Fruit fly (Drosophila melanogaster) whole organism, embryonic: ENCODE data around the gene Flad1.

ENCODE experiments used
- Antp ChIP-seq: fragments of 200-800 bp; sonication (Bioruptor generic); optimal IDR thresholded peaks from 3 replicates; lab custom pipeline; 2016; ENCODE audit warnings: missing biosample characterization, missing genetic modification characterization
- Atf3 ChIP-seq: fragments of 200-800 bp; sonication (Bioruptor generic); optimal IDR thresholded peaks from 3 replicates; lab custom pipeline; 2016; ENCODE audit warnings: missing biosample characterization, missing genetic modification characterization
- CG10147 ChIP-seq: fragments of 200-800 bp; sonication (Bioruptor generic); optimal IDR thresholded peaks from 2 replicates; lab custom pipeline; 2019; ENCODE audit warnings: missing biosample characterization, mild to moderate bottlenecking, missing genetic modification characterization, moderate library complexity
- CG10209 ChIP-seq: fragments of 200-800 bp; sonication (Bioruptor generic); optimal IDR thresholded peaks from 3 replicates; lab custom pipeline; 2017; ENCODE audit warnings: missing biosample characterization, mild to moderate bottlenecking, missing genetic modification characterization, missing genetic modification reagents
- CG11504 ChIP-seq: fragments of 200-800 bp; sonication (Bioruptor generic); optimal IDR thresholded peaks from 3 replicates; lab custom pipeline; 2019; ENCODE audit warnings: missing biosample characterization, mild to moderate bottlenecking, missing genetic modification characterization, moderate library complexity
- CG12659 ChIP-seq: fragments of 200-800 bp; sonication (Bioruptor generic); optimal IDR thresholded peaks from 3 replicates; lab custom pipeline; 2017; ENCODE audit warnings: mild to moderate bottlenecking, missing biosample characterization, missing genetic modification reagents, missing genetic modification characterization
- CG13424 ChIP-seq: fragments of 200-800 bp; sonication (Bioruptor generic); optimal IDR thresholded peaks from 2 replicates; lab custom pipeline; 2019; ENCODE audit warnings: missing biosample characterization, mild to moderate bottlenecking, missing genetic modification characterization, moderate library complexity
- CG15269 ChIP-seq: fragments of 200-800 bp; sonication (Bioruptor generic); optimal IDR thresholded peaks from 2 replicates; lab custom pipeline; 2018; ENCODE audit warnings: missing biosample characterization, mild to moderate bottlenecking, missing genetic modification characterization, moderate library complexity
- CG18262 ChIP-seq: fragments of 200-800 bp; optimal IDR thresholded peaks from 3 replicates; lab custom pipeline; 2019; ENCODE audit warnings: missing biosample characterization, mild to moderate bottlenecking, missing genetic modification characterization, moderate library complexity
- CG18599 ChIP-seq: fragments of 200-800 bp; sonication (Bioruptor generic); optimal IDR thresholded peaks from 3 replicates; lab custom pipeline; 2017; ENCODE audit warnings: missing biosample characterization, missing genetic modification characterization, mild to moderate bottlenecking, moderate library complexity, missing genetic modification reagents
- CG2120 ChIP-seq: fragments of 200-800 bp; sonication (Bioruptor generic); optimal IDR thresholded peaks from 3 replicates; lab custom pipeline; 2016; ENCODE audit warnings: missing biosample characterization, missing genetic modification characterization
- CG2199 ChIP-seq: fragments of 200-800 bp; sonication (Bioruptor generic); IDR thresholded peaks from 3 replicates; pipeline ENCODE4 v1.3.6; 2022; ENCODE audit warnings: missing biosample characterization, missing genetic modification characterization
- CG2678 ChIP-seq: fragments of 200-800 bp; sonication (Bioruptor generic); optimal IDR thresholded peaks from 3 replicates; lab custom pipeline; 2019; ENCODE audit warnings: missing biosample characterization, mild to moderate bottlenecking, missing genetic modification characterization, moderate library complexity
- CG31441 ChIP-seq: fragments of 200-800 bp; sonication (Bioruptor generic); IDR thresholded peaks from 2 replicates; pipeline ENCODE4 v1.3.6; 2022; ENCODE audit warnings: missing biosample characterization, missing genetic modification characterization
- CG32767 ChIP-seq: fragments of 200-800 bp; sonication (Bioruptor generic); IDR thresholded peaks from 2 replicates; pipeline ENCODE4 v1.3.6; 2022; ENCODE audit warnings: missing biosample characterization, missing genetic modification characterization
- CG34376 ChIP-seq: fragments of 200-800 bp; sonication (Bioruptor generic); optimal IDR thresholded peaks from 2 replicates; lab custom pipeline; 2018; ENCODE audit warnings: missing biosample characterization, mild to moderate bottlenecking, missing genetic modification characterization
- CG7786 ChIP-seq: fragments of 200-800 bp; sonication (Bioruptor generic); optimal IDR thresholded peaks from 2 replicates; lab custom pipeline; 2016; ENCODE audit warnings: missing biosample characterization, missing genetic modification characterization
- CG7839 ChIP-seq: fragments of 200-800 bp; sonication (Bioruptor generic); optimal IDR thresholded peaks from 3 replicates; lab custom pipeline; 2018; ENCODE audit warnings: missing biosample characterization, mild to moderate bottlenecking, missing genetic modification characterization, moderate library complexity
- CG8089 ChIP-seq: fragments of 200-800 bp; sonication (Bioruptor generic); optimal IDR thresholded peaks from 3 replicates; lab custom pipeline; 2016; ENCODE audit warnings: missing biosample characterization, missing genetic modification characterization
- CG8924 ChIP-seq: fragments of 200-800 bp; optimal IDR thresholded peaks from 3 replicates; lab custom pipeline; 2019; ENCODE audit warnings: missing biosample characterization, mild to moderate bottlenecking, missing genetic modification characterization, moderate library complexity
- CTCF ChIP-seq: fragments of 200-800 bp; sonication (Bioruptor generic); optimal IDR thresholded peaks from 2 replicates; lab custom pipeline; 2017; ENCODE audit warnings: missing biosample characterization, mild to moderate bottlenecking, missing genetic modification characterization, moderate library complexity
- CoRest ChIP-seq: fragments of 200-800 bp; sonication (Bioruptor generic); optimal IDR thresholded peaks from 3 replicates; lab custom pipeline; 2018; ENCODE audit warnings: missing biosample characterization, mild to moderate bottlenecking, missing genetic modification characterization, moderate library complexity
- D19A ChIP-seq: fragments of 200-800 bp; optimal IDR thresholded peaks from 3 replicates; lab custom pipeline; 2019; ENCODE audit warnings: missing biosample characterization, mild to moderate bottlenecking, missing genetic modification characterization, moderate library complexity
- Ets97D ChIP-seq: fragments of 200-800 bp; sonication (Bioruptor generic); optimal IDR thresholded peaks from 3 replicates; lab custom pipeline; 2016; ENCODE audit warnings: missing biosample characterization, missing genetic modification characterization
- Hand ChIP-seq: fragments of 200-800 bp; sonication (Bioruptor generic); optimal IDR thresholded peaks from 2 replicates; lab custom pipeline; 2017; ENCODE audit warnings: mild to moderate bottlenecking, missing biosample characterization, missing genetic modification reagents, missing genetic modification characterization
- Hmr ChIP-seq: fragments of 200-800 bp; sonication (Bioruptor generic); optimal IDR thresholded peaks from 3 replicates; lab custom pipeline; 2017; ENCODE audit warnings: mild to moderate bottlenecking, missing biosample characterization, missing genetic modification reagents, missing genetic modification characterization
- Hr51 ChIP-seq, 2 experiments: fragments of 200-800 bp; sonication (Bioruptor generic); optimal IDR thresholded peaks; 2 replicates in 1 of 2; 3 replicates in 1 of 2; lab custom pipeline; 2016 to 2018; ENCODE audit warnings: missing biosample characterization in 2 of 2, missing genetic modification characterization in 2 of 2, mild to moderate bottlenecking in 1 of 2, moderate library complexity in 1 of 2
- Med ChIP-seq: fragments of 200-800 bp; sonication (Bioruptor generic); peaks from one replicate; lab custom pipeline; 2016; ENCODE audit warnings: missing biosample characterization, missing genetic modification characterization, mild to moderate bottlenecking, inconsistent platforms, moderate library complexity
- PHDP ChIP-seq: fragments of 200-800 bp; sonication (Bioruptor generic); optimal IDR thresholded peaks from 3 replicates; lab custom pipeline; 2018; ENCODE audit warnings: missing biosample characterization, mild to moderate bottlenecking, missing genetic modification characterization, moderate library complexity
- Sox100B ChIP-seq: fragments of 200-800 bp; sonication (Bioruptor generic); optimal IDR thresholded peaks from 3 replicates; lab custom pipeline; 2018; ENCODE audit warnings: missing biosample characterization, mild to moderate bottlenecking, missing genetic modification characterization
- Sry-β ChIP-seq: fragments of 200-800 bp; sonication (Bioruptor generic); optimal IDR thresholded peaks from 2 replicates; lab custom pipeline; 2018; ENCODE audit warnings: missing biosample characterization, mild to moderate bottlenecking, missing genetic modification characterization, moderate library complexity
- Trl ChIP-seq, 3 experiments: fragments of >200 bp in 2 of 3; fragments of 200-800 bp in 1 of 3; sonication (Bioruptor generic) in 1 of 3; optimal IDR thresholded peaks; 2 replicates in 1 of 3; 3 replicates in 2 of 3; lab custom pipeline; 2016 to 2017; ENCODE audit warnings: missing biosample characterization in 1 of 3, missing genetic modification characterization in 1 of 3
- abd-A ChIP-seq: fragments of 200-800 bp; sonication (Bioruptor generic); optimal IDR thresholded peaks from 3 replicates; lab custom pipeline; 2019; ENCODE audit warnings: missing biosample characterization, mild to moderate bottlenecking, missing genetic modification characterization, moderate library complexity
- bowl ChIP-seq: fragments of 200-800 bp; sonication (Bioruptor generic); IDR thresholded peaks from 2 replicates; pipeline ENCODE4 v1.3.6; 2022; ENCODE audit warnings: missing biosample characterization, missing genetic modification characterization
- chinmo ChIP-seq: fragments of 200-800 bp; sonication (Bioruptor generic); IDR thresholded peaks from 4 replicates; pipeline ENCODE4 v1.3.6; 2022; ENCODE audit warnings: missing biosample characterization, missing genetic modification characterization; ENCODE audit not compliant: partially characterized antibody
- crc ChIP-seq: fragments of 200-800 bp; sonication (Bioruptor generic); optimal IDR thresholded peaks from 2 replicates; lab custom pipeline; 2016; ENCODE audit warnings: missing biosample characterization, missing genetic modification characterization
- dan ChIP-seq: fragments of 200-800 bp; sonication (Bioruptor generic); IDR thresholded peaks from 2 replicates; pipeline ENCODE4 v1.3.6; 2022; ENCODE audit warnings: missing biosample characterization, missing genetic modification characterization
- dysf ChIP-seq: fragments of 200-800 bp; sonication (Bioruptor generic); IDR thresholded peaks from 3 replicates; pipeline ENCODE4 v1.3.6; 2022; ENCODE audit warnings: missing biosample characterization, missing genetic modification characterization
- eve ChIP-seq, 2 experiments: fragments of >200 bp; optimal IDR thresholded peaks; 2 replicates each; lab custom pipeline; 2017; ENCODE audit warnings: missing biosample characterization in 2 of 2, missing genetic modification characterization in 2 of 2
- ewg ChIP-seq: fragments of 200-800 bp; sonication (Bioruptor generic); optimal IDR thresholded peaks from 3 replicates; lab custom pipeline; 2017; ENCODE audit warnings: mild to moderate bottlenecking, missing biosample characterization, missing genetic modification reagents, missing genetic modification characterization
- eyg ChIP-seq: fragments of 200-800 bp; sonication (Bioruptor generic); optimal IDR thresholded peaks from 3 replicates; lab custom pipeline; 2016; ENCODE audit warnings: missing biosample characterization, missing genetic modification characterization
- gem ChIP-seq: fragments of 200-800 bp; sonication (Bioruptor generic); optimal IDR thresholded peaks from 2 replicates; lab custom pipeline; 2019; ENCODE audit warnings: missing biosample characterization, mild to moderate bottlenecking, missing genetic modification characterization, moderate library complexity
- ken ChIP-seq: fragments of 200-800 bp; sonication (Bioruptor generic); IDR thresholded peaks from 3 replicates; pipeline ENCODE4 v1.3.6; 2022; ENCODE audit warnings: missing biosample characterization, missing genetic modification characterization
- lab ChIP-seq: fragments of 200-800 bp; sonication (Bioruptor generic); optimal IDR thresholded peaks from 3 replicates; lab custom pipeline; 2017; ENCODE audit warnings: missing biosample characterization, missing genetic modification characterization, mild to moderate bottlenecking, moderate library complexity, missing genetic modification reagents
- mirr ChIP-seq: fragments of 200-800 bp; sonication (Bioruptor generic); optimal IDR thresholded peaks from 3 replicates; lab custom pipeline; 2018; ENCODE audit warnings: missing biosample characterization, mild to moderate bottlenecking, missing genetic modification characterization
- nau ChIP-seq: fragments of 200-800 bp; sonication (Bioruptor generic); optimal IDR thresholded peaks from 3 replicates; lab custom pipeline; 2017; ENCODE audit warnings: missing biosample characterization, mild to moderate bottlenecking, missing genetic modification characterization, missing genetic modification reagents
- otp ChIP-seq: fragments of 200-800 bp; sonication (Bioruptor generic); IDR thresholded peaks from 3 replicates; pipeline ENCODE4, ENCODE4 v1.3.6; 2022; ENCODE audit warnings: missing biosample characterization, missing genetic modification characterization
- pfk ChIP-seq: fragments of 200-800 bp; sonication (Bioruptor generic); optimal IDR thresholded peaks from 2 replicates; lab custom pipeline; 2018; ENCODE audit warnings: missing biosample characterization, mild to moderate bottlenecking, missing genetic modification characterization, moderate library complexity
- salm ChIP-seq: fragments of 200-800 bp; sonication (Bioruptor generic); optimal IDR thresholded peaks from 2 replicates; lab custom pipeline; 2018; ENCODE audit warnings: missing biosample characterization, mild to moderate bottlenecking, missing genetic modification characterization
- wdn ChIP-seq: fragments of 200-800 bp; sonication (Bioruptor generic); IDR thresholded peaks from 2 replicates; pipeline ENCODE4 v1.3.6; 2022; ENCODE audit warnings: missing biosample characterization, missing genetic modification characterization

Gene Flad1

dm6 chrX:12869850-12870249 lies 33.5 kb downstream of the Flad1 start:
- TF ChIP-seq CG8089 (GFP tag; lab: Kevin White, UChicago) (no peak), Trl (optimal IDR thresholded peaks at IDR 0.05; lab: Kevin White, UChicago) (peak in 1 of 2 experiments; percentile 51), Trl (GFP tag; optimal IDR thresholded peaks at IDR 0.05; lab: Kevin White, UChicago) (no peak), CG10209 (no peak), CG15269 (tag; lab: Kevin White, UChicago) (peak; percentile 27), eve (GFP tag; optimal IDR thresholded peaks at IDR 0.05; lab: Kevin White, UChicago) (no peak), CG18599 (GFP tag; lab: Kevin White, UChicago) (peak; percentile 75), CG7839 (tag; lab: Kevin White, UChicago) (peak; percentile 53), lab (peak; percentile 38), CG7786 (GFP tag; lab: Kevin White, UChicago) (no peak), CoRest (peak; percentile 30), CTCF (GFP tag; lab: Kevin White, UChicago) (no peak), Sry-β (GFP tag; lab: Kevin White, UChicago) (no peak), Med (GFP tag; lab: Kevin White, UChicago) (no peak), gem (tag; lab: Kevin White, UChicago) (peak; percentile 56), Hr51 (GFP tag; optimal IDR thresholded peaks at IDR 0.05; lab: Kevin White, UChicago) (peak in 1 of 2 experiments; percentile 52), PHDP (peak; percentile 10), Hand (GFP tag; lab: Kevin White, UChicago) (peak; percentile 22), wdn (GFP tag; lab: Robert Waterston, UW) (no peak), bowl (GFP tag; lab: Robert Waterston, UW) (no peak), otp (no peak), ken (no peak), Antp (GFP tag; lab: Kevin White, UChicago) (no peak), crc (GFP tag; lab: Kevin White, UChicago) (no peak), CG12659 (peak; percentile 8), Ets97D (GFP tag; lab: Kevin White, UChicago) (no peak), Sox100B (GFP tag; lab: Kevin White, UChicago) (peak; percentile 11), pfk (GFP tag; lab: Kevin White, UChicago) (no peak), D19A (peak; percentile 83), chinmo (GFP tag; lab: Robert Waterston, UW) (no peak), CG13424 (tag; lab: Kevin White, UChicago) (peak; percentile 31), CG18262 (tag; lab: Kevin White, UChicago) (peak; percentile 1), dan (GFP tag; lab: Robert Waterston, UW) (no peak), salm (no peak), CG34376 (no peak), Atf3 (no peak), CG32767 (GFP tag; lab: Robert Waterston, UW) (no peak), CG10147 (GFP tag; lab: Kevin White, UChicago) (peak; percentile 28), Hmr (peak; percentile 29), CG2120 (GFP tag; lab: Kevin White, UChicago) (peak; percentile 15), CG31441 (0 out of 2 replicates have a peak, but pooled peaks have one; percentile 17), eyg (GFP tag; lab: Kevin White, UChicago) (no peak), nau (GFP tag; lab: Kevin White, UChicago) (no peak), CG8924 (no peak), ewg (GFP tag; lab: Kevin White, UChicago) (peak; percentile 51), dysf (GFP tag; lab: Robert Waterston, UW) (peak; percentile 44; the same call in 2 of the 3 replicates), abd-A (tag; lab: Kevin White, UChicago) (peak; percentile 20), CG2199 (GFP tag; lab: Robert Waterston, UW) (no peak), CG11504 (peak; percentile 54), mirr (GFP tag; lab: Kevin White, UChicago) (no peak), CG2678 (tag; lab: Kevin White, UChicago) (peak; percentile 67)
